Worm (Caenorhabditis elegans) whole organism, L3 larva: ENCODE results near the gene gldi-7.

ENCODE experiments used
- R02D3.7 ChIP-seq: fragments of 150-350 bp; optimal IDR thresholded peaks from 2 replicates; lab custom pipeline; 2014; ENCODE audit warnings: missing biosample characterization, missing genetic modification characterization
- ama-1 ChIP-seq: fragments of 150-350 bp; optimal IDR thresholded peaks from 2 replicates; lab custom pipeline; 2018
- ceh-16 ChIP-seq: sonication (generic microtip); optimal IDR thresholded peaks from 2 replicates; lab custom pipeline; 2017; ENCODE audit warnings: missing biosample characterization, missing genetic modification characterization
- ceh-82 ChIP-seq: fragments of 150-350 bp; optimal IDR thresholded peaks from 2 replicates; lab custom pipeline; 2014; ENCODE audit warnings: missing biosample characterization, missing genetic modification characterization
- daf-12 ChIP-seq: fragments of 150-350 bp; optimal IDR thresholded peaks from 2 replicates; lab custom pipeline; 2014; ENCODE audit warnings: missing biosample characterization, missing genetic modification reagents, missing genetic modification characterization
- egl-27 ChIP-seq: sonication (generic microtip); optimal IDR thresholded peaks from 4 replicates; lab custom pipeline; 2017; ENCODE audit warnings: missing biosample characterization, missing genetic modification reagents, missing genetic modification characterization
- elt-3 ChIP-seq, 3 experiments: fragments of 150-350 bp in 1 of 3; sonication (generic microtip) in 2 of 3; optimal IDR thresholded peaks; 2 replicates in 2 of 3; 4 replicates in 1 of 3; lab custom pipeline; 2014 to 2017; ENCODE audit warnings: missing biosample characterization in 3 of 3, missing genetic modification characterization in 3 of 3
- lin-15B ChIP-seq: fragments of 150-350 bp; optimal IDR thresholded peaks from 2 replicates; lab custom pipeline; 2014; ENCODE audit warnings: missing biosample characterization, missing genetic modification characterization
- mdl-1 ChIP-seq: fragments of 150-350 bp; optimal IDR thresholded peaks from 2 replicates; lab custom pipeline; 2014; ENCODE audit warnings: missing biosample characterization, missing genetic modification characterization
- unc-39 ChIP-seq: sonication (generic microtip); optimal IDR thresholded peaks from 4 replicates; lab custom pipeline; 2017; ENCODE audit warnings: missing biosample characterization, missing genetic modification characterization
- unc-62 ChIP-seq: fragments of 150-350 bp; sonication (generic microtip); optimal IDR thresholded peaks from 4 replicates; lab custom pipeline; 2014; ENCODE audit warnings: missing biosample characterization, missing genetic modification reagents, missing genetic modification characterization

DNA sequence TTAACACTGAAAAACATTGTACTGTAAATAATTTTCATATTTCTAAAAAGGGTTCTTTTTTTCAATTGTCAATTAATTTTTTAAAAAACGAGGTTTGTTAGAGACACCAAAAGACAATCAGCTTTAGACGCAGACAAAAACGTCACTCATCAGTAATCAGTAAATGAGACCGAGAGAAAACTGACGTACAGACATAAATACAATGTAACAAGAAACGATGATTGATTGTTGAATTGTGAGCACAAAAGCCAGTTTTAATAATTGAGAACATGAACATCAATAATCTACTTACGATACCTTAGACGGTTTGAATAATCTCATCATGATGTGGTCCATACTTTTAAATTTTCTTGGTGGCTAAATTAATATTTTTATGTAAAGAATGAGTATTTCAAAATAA, 24.3 kb downstream of the gldi-7 start:
- no peak for TF ChIP-seq ama-1 (lab: Kevin White, UChicago)
- TF ChIP-seq egl-27: no peak
- no peak for TF ChIP-seq ceh-16 (tag; lab: Kevin White, UChicago)
- TF ChIP-seq elt-3 (tag; optimal IDR thresholded peaks at IDR 0.05; lab: Kevin White, UChicago): no peak
- TF ChIP-seq R02D3.7 (tag; lab: Kevin White, UChicago): no peak
- no peak for TF ChIP-seq unc-62 (GFP tag; lab: Kevin White, UChicago)
- no peak for TF ChIP-seq lin-15B
- TF ChIP-seq ceh-82 (tag; lab: Kevin White, UChicago): no peak
- no peak for TF ChIP-seq unc-39 (tag; lab: Kevin White, UChicago)
- TF ChIP-seq mdl-1 (tag; lab: Kevin White, UChicago): no peak
- TF ChIP-seq daf-12 (tag; lab: Kevin White, UChicago): no peak
